Fruit fly (Drosophila melanogaster): Measurements from ENCODE around the gene Etfb.

The Etfb gene

dm6 chr3R:29798966-29799680 is 3.6 kb downstream of the Etfb start, which contains the start of the genes Rnb and Drice (continued):
- TF ChIP-seq dac (GFP tag; optimal IDR thresholded peaks at IDR 0.05) (no peak), Eip78C (GFP tag) (peak; percentile 87)

- TF ChIP-seq Blimp-1 (GFP tag; optimal IDR thresholded peaks at IDR 0.05) (no peak), CG6163 (GFP tag; IDR thresholded peaks at IDR 0.05) (no peak), Hr38 (GFP tag; optimal IDR thresholded peaks at IDR 0.05) (no peak), svp (GFP tag) (no peak), fkh (GFP tag; optimal IDR thresholded peaks at IDR 0.05) (no peak), CG9139 (GFP tag; optimal IDR thresholded peaks at IDR 0.05) (no peak)
These were observed 5.6 kb downstream of the Etfb start for dm6 chr3R:29797183-29797582.

- TF ChIP-seq Hr39 (GFP tag; optimal IDR thresholded peaks at IDR 0.05) (peak; percentile 18), salr (GFP tag; optimal IDR thresholded peaks at IDR 0.05) (no peak), Blimp-1 (GFP tag; optimal IDR thresholded peaks at IDR 0.05) (no peak), CG1621 (tag; optimal IDR thresholded peaks at IDR 0.05) (no peak), CG10631 (GFP tag; optimal IDR thresholded peaks at IDR 0.05) (no peak), acj6 (GFP tag; optimal IDR thresholded peaks at IDR 0.05) (no peak), Sox102F (GFP tag; optimal IDR thresholded peaks at IDR 0.05) (no peak), CG9139 (GFP tag; optimal IDR thresholded peaks at IDR 0.05) (no peak), Sox15 (GFP tag; optimal IDR thresholded peaks at IDR 0.05) (no peak), Eip78C (GFP tag) (peak; percentile 24), CG10669 (GFP tag; optimal IDR thresholded peaks at IDR 0.05) (no peak), CG31627 (GFP tag; optimal IDR thresholded peaks at IDR 0.05) (peak; percentile 6), dac (GFP tag; optimal IDR thresholded peaks at IDR 0.05) (no peak), Sox14 (GFP tag; optimal IDR thresholded peaks at IDR 0.05) (no peak), CG6276 (GFP tag; optimal IDR thresholded peaks at IDR 0.05) (no peak), dsx (GFP tag; optimal IDR thresholded peaks at IDR 0.05; ENCODE audit: poor library complexity, severe bottlenecking) (no peak), CG16779 (tag; optimal IDR thresholded peaks at IDR 0.05) (no peak), CG8319 (GFP tag; optimal IDR thresholded peaks at IDR 0.05) (no peak), CG4318 (GFP tag; optimal IDR thresholded peaks at IDR 0.05) (no peak), Lpt (GFP tag; optimal IDR thresholded peaks at IDR 0.05) (no peak), esn (GFP tag; optimal IDR thresholded peaks at IDR 0.05) (peak; percentile 21), CG11902 (GFP tag; optimal IDR thresholded peaks at IDR 0.05) (no peak), OdsH (GFP tag; optimal IDR thresholded peaks at IDR 0.05) (no peak), fd85E (GFP tag; optimal IDR thresholded peaks at IDR 0.05) (no peak), achi (GFP tag; optimal IDR thresholded peaks at IDR 0.05) (no peak), topi (GFP tag; optimal IDR thresholded peaks at IDR 0.05) (peak; percentile 35), CG8119 (GFP tag; IDR thresholded peaks at IDR 0.05) (no peak), ss (GFP tag; optimal IDR thresholded peaks at IDR 0.05) (no peak), CG6808 (GFP tag; optimal IDR thresholded peaks at IDR 0.05) (no peak), Hr4 (GFP tag; optimal IDR thresholded peaks at IDR 0.05) (no peak), CG6163 (GFP tag; IDR thresholded peaks at IDR 0.05) (no peak), Hr38 (GFP tag; optimal IDR thresholded peaks at IDR 0.05) (no peak), CG6854 (GFP tag; optimal IDR thresholded peaks at IDR 0.05) (no peak), Ets96B (tag; optimal IDR thresholded peaks at IDR 0.05) (no peak), CG7368 (GFP tag; optimal IDR thresholded peaks at IDR 0.05) (no peak), Gug (GFP tag; IDR thresholded peaks at IDR 0.05) (no peak), Ets21C (GFP tag; optimal IDR thresholded peaks at IDR 0.05) (no peak), svp (GFP tag) (peak; percentile 75), CG15336 (GFP tag; IDR thresholded peaks at IDR 0.05) (no peak), fd59A (GFP tag; optimal IDR thresholded peaks at IDR 0.05) (no peak), eg (GFP tag; IDR thresholded peaks at IDR 0.05) (no peak)
These were observed 8.4 kb downstream of the Etfb start, which contains the start of gene sro for dm6 chr3R:29794161-29794882. TSS of gene sro (plus strand) at chr3R:29794597.
